Worm (Caenorhabditis elegans): ENCODE measurements around the gene Y55D5A.4.
A peak's percentile ranks its signal among the peaks of the same experiment; 100 is the strongest.

Gene Y55D5A.4

ce11 chrIII:3035977-3036376 lies 46.1 kb upstream of the Y55D5A.4 start (continued):
- TF ChIP-seq hlh-4 (tag; optimal IDR thresholded peaks at IDR 0.05) (no peak), efl-1 (optimal IDR thresholded peaks at IDR 0.05) (peak; percentile 69 to 84), efl-1 (GFP tag; optimal IDR thresholded peaks at IDR 0.05 in 1 of 2) (peak; percentile 30 to 39)

ce11 chrIII:3034458-3034857 lies 44.6 kb upstream of the Y55D5A.4 start:
- TF ChIP-seq elt-2 (tag; optimal IDR thresholded peaks at IDR 0.05) = peak; percentile 51
- TF ChIP-seq C04F5.9 (tag; optimal IDR thresholded peaks at IDR 0.05) = no peak
- TF ChIP-seq C34B4.2 (tag; optimal IDR thresholded peaks at IDR 0.05) = no peak
- TF ChIP-seq pax-3 (tag; optimal IDR thresholded peaks at IDR 0.05) = no peak
- no peak for TF ChIP-seq unc-30 (tag; optimal IDR thresholded peaks at IDR 0.05)
- peak; percentile 1 for TF ChIP-seq nhr-90 (tag; optimal IDR thresholded peaks at IDR 0.05; ENCODE audit: poor library complexity)
- peak; percentile 20; the same call in 1 of the 2 replicates for TF ChIP-seq nhr-19 (GFP tag; conservative IDR thresholded peaks at IDR 0.05)
- TF ChIP-seq unc-98 (GFP tag; IDR thresholded peaks at IDR 0.05) = no peak
- TF ChIP-seq aha-1 (tag; optimal IDR thresholded peaks at IDR 0.05) = no peak
- no peak for TF ChIP-seq fos-1 (tag; optimal IDR thresholded peaks at IDR 0.05)
- peak; percentile 38 for TF ChIP-seq lin-14 (GFP tag; optimal IDR thresholded peaks at IDR 0.05)
- TF ChIP-seq nhr-71 (tag; optimal IDR thresholded peaks at IDR 0.05) = peak; percentile 44
- TF ChIP-seq vab-15 (tag; optimal IDR thresholded peaks at IDR 0.05) = no peak
- TF ChIP-seq lin-35 (GFP tag; optimal IDR thresholded peaks at IDR 0.05) = peak in 1 of 2 experiments; percentile 2
- TF ChIP-seq ceh-63 (GFP tag; optimal IDR thresholded peaks at IDR 0.05) = no peak
- TF ChIP-seq efl-1 (optimal IDR thresholded peaks at IDR 0.05) = peak in 1 of 2 experiments; percentile 4
- peak in 1 of 2 experiments; percentile 64 for TF ChIP-seq efl-1 (GFP tag; optimal IDR thresholded peaks at IDR 0.05 in 1 of 2)
- TF ChIP-seq aly-2 (tag; optimal IDR thresholded peaks at IDR 0.05) = no peak
- TF ChIP-seq mep-1 (tag; optimal IDR thresholded peaks at IDR 0.05) = peak; percentile 4
- TF ChIP-seq snu-23 (GFP tag; optimal IDR thresholded peaks at IDR 0.05) = peak; percentile 16
- TF ChIP-seq hlh-4 (tag; optimal IDR thresholded peaks at IDR 0.05) = no peak

- no peak for TF ChIP-seq aly-2 (tag; optimal IDR thresholded peaks at IDR 0.05)
- TF ChIP-seq ceh-90 (tag; optimal IDR thresholded peaks at IDR 0.05) = no peak
- TF ChIP-seq irx-1 (tag; optimal IDR thresholded peaks at IDR 0.05) = no peak
- no peak for TF ChIP-seq nhr-12 (tag; optimal IDR thresholded peaks at IDR 0.05)
- TF ChIP-seq efl-1 (optimal IDR thresholded peaks at IDR 0.05) = no peak
- peak in 1 of 2 experiments; percentile 66 for TF ChIP-seq efl-1 (GFP tag; optimal IDR thresholded peaks at IDR 0.05 in 1 of 2)
Observed at ce11 chrIII:3033931-3034330, 44.1 kb upstream of the Y55D5A.4 start.

- TF ChIP-seq nhr-47 (tag; optimal IDR thresholded peaks at IDR 0.05) (no peak), Y116A8C.19 (tag; optimal IDR thresholded peaks at IDR 0.05; ENCODE audit: borderline replicate concordance) (no peak), nhr-11 (tag; optimal IDR thresholded peaks at IDR 0.05) (no peak), nhr-84 (tag; optimal IDR thresholded peaks at IDR 0.05) (no peak), lin-15B (tag; optimal IDR thresholded peaks at IDR 0.05) (no peak), vab-15 (tag; optimal IDR thresholded peaks at IDR 0.05) (no peak), ztf-11 (tag; optimal IDR thresholded peaks at IDR 0.05) (no peak), F16B12.6 (tag; optimal IDR thresholded peaks at IDR 0.05) (no peak), efl-1 (optimal IDR thresholded peaks at IDR 0.05) (no peak), efl-1 (GFP tag; optimal IDR thresholded peaks at IDR 0.05 in 1 of 2) (no peak), nhr-20 (tag; optimal IDR thresholded peaks at IDR 0.05) (no peak), ztf-4 (tag; optimal IDR thresholded peaks at IDR 0.05) (no peak), lin-14 (GFP tag; optimal IDR thresholded peaks at IDR 0.05) (no peak), nhr-237 (tag; optimal IDR thresholded peaks at IDR 0.05) (no peak)
Observed at ce11 chrIII:3033507-3033906, 43.6 kb upstream of the Y55D5A.4 start.

ce11 chrIII:3031017-3031756 lies 41.3 kb upstream of the Y55D5A.4 start:
- peak; percentile 43 for TF ChIP-seq nhr-85 (tag)
- no peak for TF ChIP-seq efl-1 (optimal IDR thresholded peaks at IDR 0.05)
- peak in 1 of 2 experiments; percentile 66 for TF ChIP-seq efl-1 (GFP tag; optimal IDR thresholded peaks at IDR 0.05 in 1 of 2)
- 0 out of 2 replicates have a peak, but pooled peaks have one; percentile 60 for TF ChIP-seq ets-5 (GFP tag; IDR thresholded peaks at IDR 0.05)
- TF ChIP-seq hlh-17 (GFP tag; optimal IDR thresholded peaks at IDR 0.05; ENCODE audit: borderline replicate concordance) = no peak

Measured in whole organism, L1 larva.